Worm (Caenorhabditis elegans) whole organism, late embryonic: ENCODE measurements around the gene nas-31.

ENCODE experiments used
- C38D4.7 ChIP-seq: fragments of 200-800 bp; sonication (Bioruptor generic); optimal IDR thresholded peaks from 2 replicates; lab custom pipeline; 2018; ENCODE audit warnings: mild to moderate bottlenecking, missing genetic modification characterization, moderate library complexity, missing compliant biosample characterization
- ama-1 ChIP-seq: fragments of 150-350 bp; optimal IDR thresholded peaks from 2 replicates; lab custom pipeline; 2014
- ceh-45 ChIP-seq: fragments of 200-800 bp; sonication (Bioruptor generic); IDR thresholded peaks from 2 replicates; pipeline ENCODE4 v1.3.6; 2022; ENCODE audit warnings: missing genetic modification reagents, missing genetic modification characterization, missing compliant biosample characterization
- elt-4 ChIP-seq: sonication (generic microtip); optimal IDR thresholded peaks from 2 replicates; lab custom pipeline; 2016; ENCODE audit warnings: missing genetic modification characterization, missing compliant biosample characterization
- gmeb-2 ChIP-seq: sonication (generic microtip); optimal IDR thresholded peaks from 2 replicates; lab custom pipeline; 2016; ENCODE audit warnings: missing genetic modification characterization, inconsistent platforms, missing compliant biosample characterization
- hlh-8 ChIP-seq: sonication (generic microtip); optimal IDR thresholded peaks from 2 replicates; lab custom pipeline; 2016; ENCODE audit warnings: missing genotype, missing genetic modification characterization, missing compliant biosample characterization
- pha-4 ChIP-seq: fragments of 150-350 bp; optimal IDR thresholded peaks from 2 replicates; lab custom pipeline; 2018; ENCODE audit warnings: missing biosample characterization, missing genetic modification reagents, missing genetic modification characterization
- unc-55 ChIP-seq: sonication (generic microtip); optimal IDR thresholded peaks from 2 replicates; lab custom pipeline; 2017; ENCODE audit warnings: missing biosample characterization, missing genetic modification reagents, missing genetic modification characterization

ce11 chrV:10953471-10954155 lies 32.0 kb upstream of the nas-31 start:
- TF ChIP-seq C38D4.7 (GFP tag; lab: Kevin White, UChicago): no peak
- TF ChIP-seq elt-4 (tag; lab: Kevin White, UChicago): no peak
- no peak for TF ChIP-seq hlh-8 (tag; lab: Kevin White, UChicago)
- TF ChIP-seq ama-1 (lab: Kevin White, UChicago): no peak
- TF ChIP-seq gmeb-2 (tag; lab: Kevin White, UChicago): no peak
- TF ChIP-seq pha-4 (tag; lab: Kevin White, UChicago): no peak
- TF ChIP-seq ceh-45 (GFP tag; lab: Robert Waterston, UW): no peak
- no peak for TF ChIP-seq unc-55 (GFP tag; lab: Kevin White, UChicago)
